Fruit fly (Drosophila melanogaster) whole organism, embryonic: ENCODE measurements around the gene CG15814.

Source experiments
- CG10431 ChIP-seq: fragments of 200-800 bp; sonication (Bioruptor generic); optimal IDR thresholded peaks from 3 replicates; lab custom pipeline; 2018; ENCODE audit warnings: missing biosample characterization, mild to moderate bottlenecking, missing genetic modification characterization
- CG1233 ChIP-seq: fragments of 200-800 bp; sonication (Bioruptor generic); optimal IDR thresholded peaks from 4 replicates; lab custom pipeline; 2018; ENCODE audit warnings: missing biosample characterization, mild to moderate bottlenecking, missing genetic modification characterization
- CG12744 ChIP-seq: fragments of 200-800 bp; sonication (Bioruptor generic); optimal IDR thresholded peaks from 2 replicates; lab custom pipeline; 2016; ENCODE audit warnings: missing biosample characterization, missing genetic modification characterization
- CG13287 ChIP-seq: fragments of 200-800 bp; sonication (Bioruptor generic); IDR thresholded peaks from 2 replicates; pipeline ENCODE4 v1.3.6; 2022; ENCODE audit warnings: missing biosample characterization, missing genetic modification characterization; ENCODE audit not compliant: partially characterized antibody
- CG13296 ChIP-seq: fragments of 200-800 bp; sonication (Bioruptor generic); optimal IDR thresholded peaks from 3 replicates; lab custom pipeline; 2018; ENCODE audit warnings: missing biosample characterization, mild to moderate bottlenecking, missing genetic modification characterization
- CG13894 ChIP-seq: fragments of 200-800 bp; sonication (Bioruptor generic); optimal IDR thresholded peaks from 3 replicates; lab custom pipeline; 2018; ENCODE audit warnings: missing biosample characterization, mild to moderate bottlenecking, missing genetic modification characterization, moderate library complexity
- CG14710 ChIP-seq: fragments of 200-800 bp; sonication (Bioruptor generic); optimal IDR thresholded peaks from 3 replicates; lab custom pipeline; 2019; ENCODE audit warnings: missing biosample characterization, mild to moderate bottlenecking, missing genetic modification characterization, moderate library complexity
- CG17361 ChIP-seq: fragments of 200-800 bp; sonication (Bioruptor generic); IDR thresholded peaks from 3 replicates; pipeline ENCODE4 v1.3.6; 2022; ENCODE audit warnings: missing biosample characterization, missing genetic modification characterization
- CG17568 ChIP-seq: fragments of 200-800 bp; sonication (Bioruptor generic); optimal IDR thresholded peaks from 2 replicates; lab custom pipeline; 2018; ENCODE audit warnings: missing biosample characterization, mild to moderate bottlenecking, missing genetic modification characterization, moderate library complexity
- CG17829 ChIP-seq: fragments of 200-800 bp; optimal IDR thresholded peaks from 2 replicates; lab custom pipeline; 2019; ENCODE audit warnings: missing biosample characterization, mild to moderate bottlenecking, missing genetic modification characterization, moderate library complexity
- CG2129 ChIP-seq: fragments of 200-800 bp; sonication (Bioruptor generic); IDR thresholded peaks from 2 replicates; pipeline ENCODE4 v1.3.6; 2022; ENCODE audit warnings: missing biosample characterization, missing genetic modification characterization; ENCODE audit not compliant: partially characterized antibody
- CG2202 ChIP-seq: fragments of 200-800 bp; sonication (Bioruptor generic); optimal IDR thresholded peaks from 2 replicates; lab custom pipeline; 2018; ENCODE audit warnings: missing biosample characterization, mild to moderate bottlenecking, missing genetic modification characterization
- CG31441 ChIP-seq: fragments of 200-800 bp; sonication (Bioruptor generic); IDR thresholded peaks from 2 replicates; pipeline ENCODE4 v1.3.6; 2022; ENCODE audit warnings: missing biosample characterization, missing genetic modification characterization
- CG6654 ChIP-seq: fragments of 200-800 bp; sonication (Bioruptor generic); optimal IDR thresholded peaks from 2 replicates; lab custom pipeline; 2017; ENCODE audit warnings: missing biosample characterization, mild to moderate bottlenecking, missing genetic modification characterization
- CG7271 ChIP-seq: fragments of 200-800 bp; sonication (Bioruptor generic); optimal IDR thresholded peaks from 2 replicates; lab custom pipeline; 2018; ENCODE audit warnings: missing biosample characterization, mild to moderate bottlenecking, missing genetic modification characterization, moderate library complexity
- CG8924 ChIP-seq: fragments of 200-800 bp; optimal IDR thresholded peaks from 3 replicates; lab custom pipeline; 2019; ENCODE audit warnings: missing biosample characterization, mild to moderate bottlenecking, missing genetic modification characterization, moderate library complexity
- Camta ChIP-seq: fragments of 200-800 bp; sonication (Bioruptor generic); optimal IDR thresholded peaks from 2 replicates; lab custom pipeline; 2016; ENCODE audit warnings: missing biosample characterization, missing genetic modification characterization
- CkIIα-i1 ChIP-seq: fragments of 200-800 bp; sonication (Bioruptor generic); IDR thresholded peaks from 2 replicates; pipeline ENCODE4 v1.3.6; 2022; ENCODE audit warnings: missing biosample characterization, missing genetic modification characterization
- Dek ChIP-seq: fragments of 200-800 bp; sonication (Bioruptor generic); optimal IDR thresholded peaks from 3 replicates; lab custom pipeline; 2019; ENCODE audit warnings: missing biosample characterization, mild to moderate bottlenecking, missing genetic modification characterization, moderate library complexity
- Dll ChIP-seq: fragments of 200-800 bp; sonication (Bioruptor generic); IDR thresholded peaks from 4 replicates; pipeline ENCODE4 v1.3.6; 2022; ENCODE audit warnings: missing biosample characterization, missing genetic modification characterization; ENCODE audit not compliant: partially characterized antibody
- Fer3 ChIP-seq: fragments of 200-800 bp; sonication (Bioruptor generic); optimal IDR thresholded peaks from 2 replicates; lab custom pipeline; 2018; ENCODE audit warnings: missing biosample characterization, mild to moderate bottlenecking, missing genetic modification characterization, moderate library complexity
- GATAe ChIP-seq: fragments of 200-800 bp; sonication (Bioruptor generic); conservative IDR thresholded peaks from 2 replicates; pipeline ENCODE4 v1.3.6; 2022; ENCODE audit warnings: missing biosample characterization, missing genetic modification characterization
- HmgD ChIP-seq: fragments of 200-800 bp; sonication (Bioruptor generic); optimal IDR thresholded peaks from 3 replicates; lab custom pipeline; 2016; ENCODE audit warnings: missing biosample characterization, missing genetic modification characterization
- HmgZ ChIP-seq: fragments of 200-800 bp; sonication (Bioruptor generic); optimal IDR thresholded peaks from 2 replicates; lab custom pipeline; 2018; ENCODE audit warnings: missing biosample characterization, mild to moderate bottlenecking, missing genetic modification characterization
- Hr78 ChIP-seq, 2 experiments: fragments of 200-800 bp in 1 of 2; fragments of >200 bp in 1 of 2; sonication (Bioruptor generic) in 1 of 2; optimal IDR thresholded peaks; 2 replicates each; lab custom pipeline; 2017 to 2019; ENCODE audit warnings: missing biosample characterization in 2 of 2, missing genetic modification characterization in 2 of 2, mild to moderate bottlenecking in 1 of 2, moderate library complexity in 1 of 2
- Kr ChIP-seq: fragments of 200-800 bp; sonication (Bioruptor generic); optimal IDR thresholded peaks from 2 replicates; lab custom pipeline; 2017; ENCODE audit warnings: missing biosample characterization, mild to moderate bottlenecking, missing genetic modification characterization
- Mad ChIP-seq: fragments of 200-800 bp; sonication (Bioruptor generic); optimal IDR thresholded peaks from 2 replicates; lab custom pipeline; 2016; ENCODE audit warnings: missing biosample characterization, missing genetic modification characterization
- Nf-YC ChIP-seq: fragments of 200-800 bp; optimal IDR thresholded peaks from 3 replicates; lab custom pipeline; 2019; ENCODE audit warnings: missing biosample characterization, mild to moderate bottlenecking, missing genetic modification characterization, moderate library complexity
- Oli ChIP-seq: fragments of 200-800 bp; sonication (Bioruptor generic); optimal IDR thresholded peaks from 2 replicates; lab custom pipeline; 2018; ENCODE audit warnings: missing biosample characterization, mild to moderate bottlenecking, missing genetic modification characterization, moderate library complexity
- Opbp ChIP-seq: fragments of 200-800 bp; sonication (Bioruptor generic); IDR thresholded peaks from 3 replicates; pipeline ENCODE4 v1.3.6; 2022; ENCODE audit warnings: missing biosample characterization, missing genetic modification characterization; ENCODE audit not compliant: partially characterized antibody
- PHDP ChIP-seq: fragments of 200-800 bp; sonication (Bioruptor generic); optimal IDR thresholded peaks from 3 replicates; lab custom pipeline; 2018; ENCODE audit warnings: missing biosample characterization, mild to moderate bottlenecking, missing genetic modification characterization, moderate library complexity
- Xbp1 ChIP-seq: fragments of 200-800 bp; sonication (Bioruptor generic); optimal IDR thresholded peaks from 3 replicates; lab custom pipeline; 2016; ENCODE audit warnings: missing biosample characterization, mild to moderate bottlenecking, missing genetic modification characterization
- ab ChIP-seq: fragments of 200-800 bp; sonication (Bioruptor generic); optimal IDR thresholded peaks from 2 replicates; lab custom pipeline; 2016; ENCODE audit warnings: missing biosample characterization, missing genetic modification characterization
- ato ChIP-seq: fragments of 200-800 bp; sonication (Bioruptor generic); IDR thresholded peaks from 2 replicates; pipeline ENCODE4 v1.3.6; 2022; ENCODE audit warnings: missing biosample characterization, missing genetic modification characterization; ENCODE audit not compliant: partially characterized antibody
- br ChIP-seq: fragments of >200 bp; optimal IDR thresholded peaks from 2 replicates; lab custom pipeline; 2017
- croc ChIP-seq: fragments of 200-800 bp; sonication (Bioruptor generic); conservative IDR thresholded peaks from 3 replicates; pipeline ENCODE4 v1.3.6; 2022; ENCODE audit warnings: missing biosample characterization, missing genetic modification characterization
- gcm2 ChIP-seq: fragments of 200-800 bp; sonication (Bioruptor generic); optimal IDR thresholded peaks from 2 replicates; lab custom pipeline; 2016; ENCODE audit warnings: missing biosample characterization, missing genetic modification characterization
- hbn ChIP-seq: fragments of 200-800 bp; sonication (Bioruptor generic); IDR thresholded peaks from 2 replicates; pipeline ENCODE4 v1.3.6; 2022; ENCODE audit warnings: missing biosample characterization, missing genetic modification characterization; ENCODE audit not compliant: partially characterized antibody
- knrl ChIP-seq: fragments of 200-800 bp; sonication (Bioruptor generic); IDR thresholded peaks from 3 replicates; pipeline ENCODE4 v1.3.6; 2022; ENCODE audit warnings: missing biosample characterization, missing genetic modification characterization; ENCODE audit not compliant: partially characterized antibody
- lmd ChIP-seq: fragments of 200-800 bp; sonication (Bioruptor generic); IDR thresholded peaks from 2 replicates; pipeline ENCODE4 v1.3.6; 2022; ENCODE audit warnings: missing biosample characterization, missing genetic modification characterization
- maf-S ChIP-seq: fragments of 200-800 bp; sonication (Bioruptor generic); optimal IDR thresholded peaks from 2 replicates; lab custom pipeline; 2016; ENCODE audit warnings: missing biosample characterization, missing genetic modification characterization
- mirr ChIP-seq: fragments of 200-800 bp; sonication (Bioruptor generic); optimal IDR thresholded peaks from 3 replicates; lab custom pipeline; 2018; ENCODE audit warnings: missing biosample characterization, mild to moderate bottlenecking, missing genetic modification characterization
- nerfin-2 ChIP-seq: fragments of 200-800 bp; sonication (Bioruptor generic); IDR thresholded peaks from 2 replicates; pipeline ENCODE4 v1.3.6; 2022; ENCODE audit warnings: missing biosample characterization, missing genetic modification characterization; ENCODE audit not compliant: partially characterized antibody
- pros ChIP-seq: fragments of 200-800 bp; sonication (Bioruptor generic); optimal IDR thresholded peaks from 3 replicates; lab custom pipeline; 2019; ENCODE audit warnings: missing biosample characterization, mild to moderate bottlenecking, missing genetic modification characterization, moderate library complexity
- pum ChIP-seq: fragments of 200-800 bp; sonication (Bioruptor generic); optimal IDR thresholded peaks from 2 replicates; lab custom pipeline; 2016; ENCODE audit warnings: missing biosample characterization, missing genetic modification characterization
- ranshi ChIP-seq: fragments of 200-800 bp; sonication (Bioruptor generic); IDR thresholded peaks from 2 replicates; pipeline ENCODE4 v1.3.6; 2022; ENCODE audit warnings: missing biosample characterization, missing genetic modification characterization
- repo ChIP-seq: fragments of 200-800 bp; sonication (Bioruptor generic); optimal IDR thresholded peaks from 2 replicates; lab custom pipeline; 2016; ENCODE audit warnings: missing biosample characterization, missing genetic modification characterization
- wdn ChIP-seq: fragments of 200-800 bp; sonication (Bioruptor generic); IDR thresholded peaks from 2 replicates; pipeline ENCODE4 v1.3.6; 2022; ENCODE audit warnings: missing biosample characterization, missing genetic modification characterization

CG15814 gene

DNA sequence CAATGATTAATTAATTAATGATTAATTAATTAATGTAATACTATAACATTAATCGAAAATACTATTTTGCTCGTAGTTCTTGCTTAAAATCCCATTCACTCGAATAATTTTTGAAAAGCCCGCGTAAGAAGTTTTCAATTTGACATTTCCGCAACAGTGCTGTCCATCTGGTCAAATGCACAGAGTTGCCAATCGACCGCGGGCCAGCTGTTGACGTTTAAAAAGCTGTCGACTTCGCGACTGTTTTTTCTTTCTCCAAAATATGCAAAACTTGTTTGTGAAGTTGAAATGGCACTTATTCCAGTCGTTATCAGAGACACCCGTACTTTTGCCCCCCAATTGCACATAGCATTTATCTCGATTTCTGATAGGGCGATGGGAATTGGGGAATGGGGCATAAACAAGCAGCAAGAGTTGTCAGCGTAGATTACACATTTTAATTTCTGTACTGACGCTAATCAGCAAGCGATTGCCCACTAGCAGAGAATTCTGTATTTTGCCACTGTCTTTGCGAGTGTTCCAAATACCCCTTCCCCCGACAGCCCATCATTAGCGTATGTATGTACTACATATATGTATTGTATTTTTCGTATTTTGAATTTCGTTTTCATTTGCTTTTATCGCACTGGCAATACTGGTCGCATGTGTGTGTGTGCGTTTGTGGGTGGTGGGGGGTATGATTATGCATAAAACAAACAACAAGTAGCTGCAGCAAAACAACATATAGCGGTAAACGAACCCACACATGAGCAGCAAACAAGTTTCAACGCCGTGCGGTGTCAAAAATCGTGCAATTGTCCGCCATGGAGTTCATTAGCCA lies 6.5 kb upstream of the CG15814 start, which contains the start of gene Srx (continued):
- TF ChIP-seq Opbp (GFP tag; lab: Robert Waterston, UW) (no peak), CG7271 (tag; lab: Kevin White, UChicago) (no peak), Mad (GFP tag; lab: Kevin White, UChicago) (no peak), pum (GFP tag; lab: Kevin White, UChicago) (no peak), ab (no peak), lmd (GFP tag; lab: Robert Waterston, UW) (no peak), hbn (GFP tag; lab: Robert Waterston, UW) (0 out of 2 replicates have a peak, but pooled peaks have one; percentile 13), maf-S (GFP tag; lab: Kevin White, UChicago) (no peak), Kr (no peak), CG10431 (GFP tag; lab: Kevin White, UChicago) (no peak), Nf-YC (tag; lab: Kevin White, UChicago) (peak; percentile 67), PHDP (tag; lab: Kevin White, UChicago) (no peak), GATAe (GFP tag; lab: Robert Waterston, UW) (no peak), Hr78 (GFP tag; optimal IDR thresholded peaks at IDR 0.05; lab: Kevin White, UChicago) (no peak), CkIIα-i1 (GFP tag; lab: Robert Waterston, UW) (no peak), CG1233 (GFP tag; lab: Kevin White, UChicago) (peak; percentile 6), Oli (tag; lab: Kevin White, UChicago) (no peak), br (lab: Kevin White, UChicago) (no peak), CG31441 (GFP tag; lab: Robert Waterston, UW) (0 out of 2 replicates have a peak, but pooled peaks have one; percentile 25), gcm2 (GFP tag; lab: Kevin White, UChicago) (no peak), ato (GFP tag; lab: Robert Waterston, UW) (no peak), HmgZ (tag; lab: Kevin White, UChicago) (peak; percentile 12), CG13296 (peak; percentile 25), CG13894 (tag; lab: Kevin White, UChicago) (no peak), HmgD (GFP tag; lab: Kevin White, UChicago) (no peak), knrl (GFP tag; lab: Robert Waterston, UW) (no peak), repo (no peak), Dek (tag; lab: Kevin White, UChicago) (peak; percentile 8), CG2129 (no peak), Camta (GFP tag; lab: Kevin White, UChicago) (no peak), nerfin-2 (GFP tag; lab: Robert Waterston, UW) (no peak), Xbp1 (peak; percentile 2), CG8924 (no peak), CG6654 (GFP tag; lab: Kevin White, UChicago) (no peak), CG12744 (GFP tag; lab: Kevin White, UChicago) (no peak), ranshi (GFP tag; lab: Robert Waterston, UW) (no peak), wdn (GFP tag; lab: Robert Waterston, UW) (no peak), CG17829 (no peak), mirr (peak; percentile 51), pros (GFP tag; lab: Kevin White, UChicago) (no peak), croc (GFP tag; lab: Robert Waterston, UW) (no peak), CG13287 (GFP tag; lab: Robert Waterston, UW) (peak; percentile 14; the same call in 1 of the 2 replicates), Fer3 (no peak), CG14710 (peak; percentile 35), CG17568 (GFP tag; lab: Kevin White, UChicago) (no peak), Dll (GFP tag; lab: Robert Waterston, UW) (no peak), CG2202 (tag; lab: Kevin White, UChicago) (no peak), CG17361 (GFP tag; lab: Robert Waterston, UW) (no peak; the same call in 2 of the 3 replicates)
